Fruit fly (Drosophila melanogaster) whole organism, embryonic: Measurements from ENCODE around the gene TfIIFbeta.
A peak's percentile ranks its signal among the peaks of the same experiment; 100 is the strongest.

Source experiments
- Abd-B ChIP-seq: fragments of 200-800 bp; sonication (Bioruptor generic); optimal IDR thresholded peaks from 2 replicates; lab custom pipeline; 2018; ENCODE audit warnings: missing biosample characterization, mild to moderate bottlenecking, missing genetic modification characterization, moderate library complexity
- Antp ChIP-seq: fragments of 200-800 bp; sonication (Bioruptor generic); optimal IDR thresholded peaks from 3 replicates; lab custom pipeline; 2016; ENCODE audit warnings: missing biosample characterization, missing genetic modification characterization
- CG12744 ChIP-seq: fragments of 200-800 bp; sonication (Bioruptor generic); optimal IDR thresholded peaks from 2 replicates; lab custom pipeline; 2016; ENCODE audit warnings: missing biosample characterization, missing genetic modification characterization
- CG12942 ChIP-seq: fragments of 200-800 bp; sonication (Bioruptor generic); optimal IDR thresholded peaks from 3 replicates; lab custom pipeline; 2016; ENCODE audit warnings: missing biosample characterization, missing genetic modification characterization
- CG13287 ChIP-seq: fragments of 200-800 bp; sonication (Bioruptor generic); IDR thresholded peaks from 2 replicates; pipeline ENCODE4 v1.3.6; 2022; ENCODE audit warnings: missing biosample characterization, missing genetic modification characterization; ENCODE audit not compliant: partially characterized antibody
- CG13624 ChIP-seq: fragments of 200-800 bp; sonication (Bioruptor generic); optimal IDR thresholded peaks from 2 replicates; lab custom pipeline; 2016; ENCODE audit warnings: missing biosample characterization, missing genetic modification characterization
- CG15514 ChIP-seq: fragments of 200-800 bp; sonication (Bioruptor generic); optimal IDR thresholded peaks from 3 replicates; lab custom pipeline; 2017; ENCODE audit warnings: missing biosample characterization, missing genetic modification characterization, mild to moderate bottlenecking, moderate library complexity, missing genetic modification reagents
- CG16863 ChIP-seq: fragments of 200-800 bp; sonication (Bioruptor generic); optimal IDR thresholded peaks from 3 replicates; lab custom pipeline; 2016; ENCODE audit warnings: missing biosample characterization, missing genetic modification characterization
- CG17385 ChIP-seq: fragments of 200-800 bp; sonication (Bioruptor generic); optimal IDR thresholded peaks from 3 replicates; lab custom pipeline; 2018; ENCODE audit warnings: missing biosample characterization, mild to moderate bottlenecking, missing genetic modification characterization
- CG18262 ChIP-seq: fragments of 200-800 bp; optimal IDR thresholded peaks from 3 replicates; lab custom pipeline; 2019; ENCODE audit warnings: missing biosample characterization, mild to moderate bottlenecking, missing genetic modification characterization, moderate library complexity
- CG3995 ChIP-seq: fragments of 200-800 bp; sonication (Bioruptor generic); optimal IDR thresholded peaks from 3 replicates; lab custom pipeline; 2016; ENCODE audit warnings: missing biosample characterization, missing genetic modification characterization
- CG7786 ChIP-seq: fragments of 200-800 bp; sonication (Bioruptor generic); optimal IDR thresholded peaks from 2 replicates; lab custom pipeline; 2016; ENCODE audit warnings: missing biosample characterization, missing genetic modification characterization
- CG8089 ChIP-seq: fragments of 200-800 bp; sonication (Bioruptor generic); optimal IDR thresholded peaks from 3 replicates; lab custom pipeline; 2016; ENCODE audit warnings: missing biosample characterization, missing genetic modification characterization
- CG8290 ChIP-seq, 3 experiments: fragments of 200-800 bp; sonication (Bioruptor generic); optimal IDR thresholded peaks; 2 replicates each; lab custom pipeline; 2016 to 2019; ENCODE audit warnings: missing biosample characterization in 3 of 3, missing genetic modification characterization in 3 of 3, mild to moderate bottlenecking in 2 of 3, moderate library complexity in 1 of 3
- CG9876 ChIP-seq: fragments of 200-800 bp; sonication (Bioruptor generic); optimal IDR thresholded peaks from 2 replicates; lab custom pipeline; 2016; ENCODE audit warnings: missing biosample characterization, missing genetic modification characterization
- Camta ChIP-seq: fragments of 200-800 bp; sonication (Bioruptor generic); optimal IDR thresholded peaks from 2 replicates; lab custom pipeline; 2016; ENCODE audit warnings: missing biosample characterization, missing genetic modification characterization
- Dll ChIP-seq: fragments of 200-800 bp; sonication (Bioruptor generic); IDR thresholded peaks from 4 replicates; pipeline ENCODE4 v1.3.6; 2022; ENCODE audit warnings: missing biosample characterization, missing genetic modification characterization; ENCODE audit not compliant: partially characterized antibody
- Dp ChIP-seq: fragments of 200-800 bp; sonication (Bioruptor generic); optimal IDR thresholded peaks from 2 replicates; lab custom pipeline; 2018; ENCODE audit warnings: missing biosample characterization, mild to moderate bottlenecking, missing genetic modification characterization, moderate library complexity
- E2f2 ChIP-seq: fragments of 200-800 bp; sonication (Bioruptor generic); IDR thresholded peaks from 2 replicates; pipeline ENCODE4 v1.3.6; 2022; ENCODE audit warnings: missing biosample characterization, missing genetic modification characterization
- Elba2 ChIP-seq: fragments of 200-800 bp; sonication (Bioruptor generic); optimal IDR thresholded peaks from 3 replicates; lab custom pipeline; 2016; ENCODE audit warnings: missing biosample characterization, missing genetic modification characterization
- Ets97D ChIP-seq: fragments of 200-800 bp; sonication (Bioruptor generic); optimal IDR thresholded peaks from 3 replicates; lab custom pipeline; 2016; ENCODE audit warnings: missing biosample characterization, missing genetic modification characterization
- Hr51 ChIP-seq, 2 experiments: fragments of 200-800 bp; sonication (Bioruptor generic); optimal IDR thresholded peaks; 2 replicates in 1 of 2; 3 replicates in 1 of 2; lab custom pipeline; 2016 to 2018; ENCODE audit warnings: missing biosample characterization in 2 of 2, missing genetic modification characterization in 2 of 2, mild to moderate bottlenecking in 1 of 2, moderate library complexity in 1 of 2
- MBD-R2 ChIP-seq: fragments of 200-800 bp; sonication (Bioruptor generic); IDR thresholded peaks from 2 replicates; pipeline ENCODE4 v1.3.6; 2022; ENCODE audit warnings: missing biosample characterization, missing genetic modification characterization
- Mad ChIP-seq: fragments of 200-800 bp; sonication (Bioruptor generic); optimal IDR thresholded peaks from 2 replicates; lab custom pipeline; 2016; ENCODE audit warnings: missing biosample characterization, missing genetic modification characterization
- Med ChIP-seq: fragments of 200-800 bp; sonication (Bioruptor generic); peaks from one replicate; lab custom pipeline; 2016; ENCODE audit warnings: missing biosample characterization, missing genetic modification characterization, mild to moderate bottlenecking, inconsistent platforms, moderate library complexity
- NC2α ChIP-seq: fragments of 200-800 bp; sonication (Bioruptor generic); optimal IDR thresholded peaks from 2 replicates; lab custom pipeline; 2016; ENCODE audit warnings: missing biosample characterization, missing genetic modification characterization
- NFAT ChIP-seq: fragments of 200-800 bp; sonication (Bioruptor generic); IDR thresholded peaks from 2 replicates; pipeline ENCODE4 v1.3.6; 2022; ENCODE audit warnings: missing biosample characterization, missing genetic modification characterization
- Trl ChIP-seq, 3 experiments: fragments of >200 bp in 2 of 3; fragments of 200-800 bp in 1 of 3; sonication (Bioruptor generic) in 1 of 3; optimal IDR thresholded peaks; 2 replicates in 1 of 3; 3 replicates in 2 of 3; lab custom pipeline; 2016 to 2017; ENCODE audit warnings: missing biosample characterization in 1 of 3, missing genetic modification characterization in 1 of 3
- Xbp1 ChIP-seq: fragments of 200-800 bp; sonication (Bioruptor generic); optimal IDR thresholded peaks from 3 replicates; lab custom pipeline; 2016; ENCODE audit warnings: missing biosample characterization, mild to moderate bottlenecking, missing genetic modification characterization
- YL-1 ChIP-seq: fragments of 200-800 bp; sonication (Bioruptor generic); optimal IDR thresholded peaks from 3 replicates; lab custom pipeline; 2017; ENCODE audit warnings: missing biosample characterization, mild to moderate bottlenecking, missing genetic modification characterization
- ato ChIP-seq: fragments of 200-800 bp; sonication (Bioruptor generic); IDR thresholded peaks from 2 replicates; pipeline ENCODE4 v1.3.6; 2022; ENCODE audit warnings: missing biosample characterization, missing genetic modification characterization; ENCODE audit not compliant: partially characterized antibody
- chinmo ChIP-seq: fragments of 200-800 bp; sonication (Bioruptor generic); IDR thresholded peaks from 4 replicates; pipeline ENCODE4 v1.3.6; 2022; ENCODE audit warnings: missing biosample characterization, missing genetic modification characterization; ENCODE audit not compliant: partially characterized antibody
- dmrt11E ChIP-seq: fragments of 200-800 bp; sonication (Bioruptor generic); optimal IDR thresholded peaks from 3 replicates; lab custom pipeline; 2018; ENCODE audit warnings: missing biosample characterization, mild to moderate bottlenecking, missing genetic modification characterization, moderate library complexity
- dmrt99B ChIP-seq: fragments of 200-800 bp; sonication (Bioruptor generic); optimal IDR thresholded peaks from 2 replicates; lab custom pipeline; 2018; ENCODE audit warnings: missing biosample characterization, mild to moderate bottlenecking, missing genetic modification characterization, moderate library complexity
- dpn ChIP-seq, 2 experiments: fragments of 200-800 bp; sonication (Bioruptor generic); optimal IDR thresholded peaks; 3 replicates each; lab custom pipeline; 2016; ENCODE audit warnings: missing biosample characterization in 2 of 2, missing genetic modification characterization in 2 of 2
- eyg ChIP-seq: fragments of 200-800 bp; sonication (Bioruptor generic); optimal IDR thresholded peaks from 3 replicates; lab custom pipeline; 2016; ENCODE audit warnings: missing biosample characterization, missing genetic modification characterization
- hbn ChIP-seq: fragments of 200-800 bp; sonication (Bioruptor generic); IDR thresholded peaks from 2 replicates; pipeline ENCODE4 v1.3.6; 2022; ENCODE audit warnings: missing biosample characterization, missing genetic modification characterization; ENCODE audit not compliant: partially characterized antibody
- her ChIP-seq: fragments of 200-800 bp; sonication (Bioruptor generic); optimal IDR thresholded peaks from 2 replicates; lab custom pipeline; 2016; ENCODE audit warnings: missing biosample characterization, missing genetic modification characterization
- luna ChIP-seq: fragments of 200-800 bp; sonication (Bioruptor generic); optimal IDR thresholded peaks from 2 replicates; lab custom pipeline; 2016; ENCODE audit warnings: missing biosample characterization, missing genetic modification characterization
- maf-S ChIP-seq: fragments of 200-800 bp; sonication (Bioruptor generic); optimal IDR thresholded peaks from 2 replicates; lab custom pipeline; 2016; ENCODE audit warnings: missing biosample characterization, missing genetic modification characterization
- psq ChIP-seq: fragments of 200-800 bp; sonication (Bioruptor generic); optimal IDR thresholded peaks from 2 replicates; lab custom pipeline; 2017; ENCODE audit warnings: missing biosample characterization, missing genetic modification characterization
- pzg ChIP-seq: fragments of 200-800 bp; sonication (Bioruptor generic); optimal IDR thresholded peaks from 3 replicates; lab custom pipeline; 2018; ENCODE audit warnings: missing biosample characterization, mild to moderate bottlenecking, missing genetic modification characterization, moderate library complexity
- scrt ChIP-seq: fragments of 200-800 bp; sonication (Bioruptor generic); optimal IDR thresholded peaks from 2 replicates; lab custom pipeline; 2018; ENCODE audit warnings: missing biosample characterization, mild to moderate bottlenecking, missing genetic modification characterization, moderate library complexity
- slbo ChIP-seq: fragments of 200-800 bp; sonication (Bioruptor generic); IDR thresholded peaks from 2 replicates; pipeline ENCODE4 v1.3.6; 2022; ENCODE audit warnings: missing biosample characterization, missing genetic modification characterization
- slp2 ChIP-seq: fragments of 200-800 bp; sonication (Bioruptor generic); optimal IDR thresholded peaks from 2 replicates; lab custom pipeline; 2016; ENCODE audit warnings: missing biosample characterization, missing genetic modification characterization
- sob ChIP-seq: fragments of 200-800 bp; sonication (Bioruptor generic); IDR thresholded peaks from 2 replicates; pipeline ENCODE4 v1.3.6; 2022; ENCODE audit warnings: missing biosample characterization, missing genetic modification characterization
- toy ChIP-seq: fragments of 200-800 bp; sonication (Bioruptor generic); IDR thresholded peaks from 2 replicates; pipeline ENCODE4 v1.3.6; 2022; ENCODE audit warnings: missing biosample characterization, missing genetic modification characterization
- trem ChIP-seq: fragments of 200-800 bp; optimal IDR thresholded peaks from 3 replicates; lab custom pipeline; 2019; ENCODE audit warnings: missing biosample characterization, mild to moderate bottlenecking, missing genetic modification characterization, moderate library complexity
- zen2 ChIP-seq: fragments of 200-800 bp; sonication (Bioruptor generic); IDR thresholded peaks from 3 replicates; pipeline ENCODE4 v1.3.6; 2022; ENCODE audit warnings: missing biosample characterization, missing genetic modification characterization; ENCODE audit not compliant: partially characterized antibody

Gene TfIIFbeta

DNA sequence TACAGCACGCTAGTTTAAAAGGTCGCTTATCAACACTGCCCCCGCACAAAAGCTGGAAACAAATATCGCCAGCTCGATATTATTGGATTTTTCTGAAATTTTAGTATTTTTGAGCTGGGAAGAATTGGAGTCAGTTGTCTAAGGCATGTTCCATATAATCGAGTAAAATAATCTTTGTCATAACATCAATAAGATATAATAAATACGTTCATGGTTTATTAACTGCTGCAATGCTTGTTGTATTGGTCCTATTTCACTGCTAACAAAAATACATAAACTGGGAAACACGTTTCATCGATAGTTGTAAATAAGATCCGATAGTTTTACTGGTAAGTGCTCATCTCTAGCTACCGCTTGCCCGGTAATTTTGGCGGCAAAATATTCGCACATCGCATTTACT lies 20.6 kb upstream of the TfIIFbeta start, which contains the start of the genes Art1 and Mcm5 (continued):
- peak; percentile 24; the same call in 1 of the 2 replicates for TF ChIP-seq slbo
- peak; percentile 53 for TF ChIP-seq Antp
- TF ChIP-seq scrt (GFP tag; lab: Kevin White, UChicago): no peak
- peak; percentile 33 for TF ChIP-seq Camta (GFP tag; lab: Kevin White, UChicago)
- TF ChIP-seq zen2 (GFP tag; lab: Robert Waterston, UW): peak; percentile 75; the same call in 2 of the 3 replicates
- TF ChIP-seq CG15514 (GFP tag; lab: Kevin White, UChicago): peak; percentile 90
- TF ChIP-seq CG7786 (GFP tag; lab: Kevin White, UChicago): peak; percentile 47
- TF ChIP-seq MBD-R2 (GFP tag; lab: Robert Waterston, UW): peak; percentile 72
- peak; percentile 77 for TF ChIP-seq E2f2 (GFP tag; lab: Robert Waterston, UW)
- TF ChIP-seq trem (tag; lab: Kevin White, UChicago): peak; percentile 77
- TF ChIP-seq eyg (GFP tag; lab: Kevin White, UChicago): peak; percentile 14
- peak; percentile 38 for TF ChIP-seq slp2 (GFP tag; lab: Kevin White, UChicago)
- TF ChIP-seq Ets97D (GFP tag; lab: Kevin White, UChicago): peak; percentile 80
- peak; percentile 62 for TF ChIP-seq Xbp1 (GFP tag; lab: Kevin White, UChicago)
- no peak for TF ChIP-seq Elba2
- peak; percentile 84 for TF ChIP-seq CG3995 (GFP tag; lab: Kevin White, UChicago)
- TF ChIP-seq CG12942 (GFP tag; lab: Kevin White, UChicago): no peak
- peak; percentile 63 for TF ChIP-seq CG13624 (GFP tag; lab: Kevin White, UChicago)
- TF ChIP-seq NC2α (GFP tag; lab: Kevin White, UChicago): no peak
- TF ChIP-seq CG12744: peak; percentile 30
- TF ChIP-seq Dp (GFP tag; lab: Kevin White, UChicago): peak; percentile 77
- peak; percentile 44 for TF ChIP-seq dmrt11E (tag; lab: Kevin White, UChicago)
- TF ChIP-seq CG17385: peak; percentile 2
- peak; percentile 59 for TF ChIP-seq Mad
- TF ChIP-seq YL-1 (GFP tag; lab: Kevin White, UChicago): peak; percentile 64
- peak; percentile 91 for TF ChIP-seq Med (GFP tag; lab: Kevin White, UChicago)
- TF ChIP-seq her (GFP tag; lab: Kevin White, UChicago): no peak
- TF ChIP-seq ato (GFP tag; lab: Robert Waterston, UW): 0 out of 2 replicates have a peak, but pooled peaks have one; percentile 29
- no peak for TF ChIP-seq psq (GFP tag; lab: Kevin White, UChicago)
- TF ChIP-seq luna (GFP tag; lab: Kevin White, UChicago): no peak
- peak; percentile 91 for TF ChIP-seq hbn (GFP tag; lab: Robert Waterston, UW)
- peak; percentile 78 for TF ChIP-seq pzg (GFP tag; lab: Kevin White, UChicago)
- peak; percentile 37 for TF ChIP-seq CG16863
- TF ChIP-seq CG8290 (GFP tag; optimal IDR thresholded peaks at IDR 0.05; lab: Kevin White, UChicago): peak; percentile 45
- TF ChIP-seq CG8290 (tag; optimal IDR thresholded peaks at IDR 0.05; lab: Kevin White, UChicago): no peak
- 0 out of 4 replicates have a peak, but pooled peaks have one; percentile 73 for TF ChIP-seq chinmo (GFP tag; lab: Robert Waterston, UW)
- TF ChIP-seq Hr51 (GFP tag; optimal IDR thresholded peaks at IDR 0.05; lab: Kevin White, UChicago): peak in 1 of 2 experiments; percentile 28
- peak; percentile 51 for TF ChIP-seq Abd-B (GFP tag; lab: Kevin White, UChicago)
- peak; percentile 20 for TF ChIP-seq CG8089 (GFP tag; lab: Kevin White, UChicago)
- TF ChIP-seq sob: peak; percentile 70
- peak; percentile 25; the same call in 1 of the 2 replicates for TF ChIP-seq NFAT (GFP tag; lab: Robert Waterston, UW)
- no peak for TF ChIP-seq dmrt99B (tag; lab: Kevin White, UChicago)
- TF ChIP-seq toy (GFP tag; lab: Robert Waterston, UW): no peak
- TF ChIP-seq CG13287: peak; percentile 96
- peak; percentile 56 to 61 for TF ChIP-seq dpn (GFP tag; optimal IDR thresholded peaks at IDR 0.05; lab: Kevin White, UChicago)
- TF ChIP-seq CG9876 (GFP tag; lab: Kevin White, UChicago): no peak
- peak; percentile 99 for TF ChIP-seq Dll (GFP tag; lab: Robert Waterston, UW)
- TF ChIP-seq CG18262 (tag; lab: Kevin White, UChicago): peak; percentile 36
- TF ChIP-seq Trl (optimal IDR thresholded peaks at IDR 0.05; lab: Kevin White, UChicago): no peak
- peak; percentile 11 for TF ChIP-seq Trl (GFP tag; optimal IDR thresholded peaks at IDR 0.05; lab: Kevin White, UChicago)
- TF ChIP-seq maf-S: peak; percentile 51
